Worm (Caenorhabditis elegans) whole organism, L2 larva: ENCODE data around the gene F22E5.23.
"Not testable (repeated sequence)": the region's sequence is repeated elsewhere in the genome, so short reads cannot be mapped to it uniquely, and the experiment has no call there.

Experiments used
- F13H6.1 ChIP-seq: sonication (generic microtip); optimal IDR thresholded peaks from 2 replicates; lab custom pipeline; 2016; ENCODE audit warnings: missing genetic modification characterization, missing compliant biosample characterization
- alr-1 ChIP-seq: fragments of 150-350 bp; optimal IDR thresholded peaks from 2 replicates; lab custom pipeline; 2014; ENCODE audit warnings: missing biosample characterization, missing genetic modification characterization
- aly-2 ChIP-seq: fragments of 150-350 bp; optimal IDR thresholded peaks from 2 replicates; lab custom pipeline; 2014; ENCODE audit warnings: missing biosample characterization, missing genetic modification characterization
- ama-1 ChIP-seq: fragments of 150-350 bp; optimal IDR thresholded peaks from 2 replicates; lab custom pipeline; 2018; ENCODE audit warnings: inconsistent platforms
- blmp-1 ChIP-seq: sonication (generic microtip); optimal IDR thresholded peaks from 2 replicates; lab custom pipeline; 2017; ENCODE audit warnings: missing genetic modification characterization, mild to moderate bottlenecking, missing compliant biosample characterization, antibody characterized with exemption, moderate library complexity; ENCODE audit not compliant: insufficient read depth
- ceh-82 ChIP-seq: fragments of 150-350 bp; optimal IDR thresholded peaks from 2 replicates; lab custom pipeline; 2014; ENCODE audit warnings: missing biosample characterization, missing genetic modification characterization
- crh-2 ChIP-seq: sonication (generic microtip); optimal IDR thresholded peaks from 2 replicates; lab custom pipeline; 2017; ENCODE audit warnings: missing biosample characterization, missing genetic modification characterization
- dmd-4 ChIP-seq: sonication (generic microtip); optimal IDR thresholded peaks from 2 replicates; lab custom pipeline; 2017; ENCODE audit warnings: missing biosample characterization, missing genetic modification characterization
- egl-27 ChIP-seq: sonication (generic microtip); optimal IDR thresholded peaks from 3 replicates; lab custom pipeline; 2017; ENCODE audit warnings: missing biosample characterization, missing genetic modification reagents, missing genetic modification characterization
- elt-3 ChIP-seq: sonication (generic microtip); optimal IDR thresholded peaks from 2 replicates; lab custom pipeline; 2017; ENCODE audit warnings: missing biosample characterization, missing genetic modification characterization
- gmeb-1 ChIP-seq: fragments of 150-350 bp; optimal IDR thresholded peaks from 2 replicates; lab custom pipeline; 2014; ENCODE audit warnings: missing biosample characterization, missing genetic modification characterization
- lin-11 ChIP-seq: fragments of 150-350 bp; sonication (generic microtip); optimal IDR thresholded peaks from 2 replicates; lab custom pipeline; 2014; ENCODE audit warnings: missing biosample characterization, missing genetic modification characterization, inconsistent platforms, mixed read lengths
- lin-13 ChIP-seq: fragments of 150-350 bp; optimal IDR thresholded peaks from 2 replicates; lab custom pipeline; 2014; ENCODE audit warnings: missing biosample characterization, missing genetic modification reagents, missing genetic modification characterization
- lsy-2 ChIP-seq, 2 experiments: fragments of 150-350 bp in 1 of 2; sonication (generic microtip) in 1 of 2; optimal IDR thresholded peaks; 2 replicates each; lab custom pipeline; 2014 to 2017; ENCODE audit warnings: missing biosample characterization in 2 of 2, missing genetic modification characterization in 2 of 2
- nhr-11 ChIP-seq: fragments of 150-350 bp; optimal IDR thresholded peaks from 2 replicates; lab custom pipeline; 2014; ENCODE audit warnings: missing biosample characterization, missing genetic modification characterization
- nhr-129 ChIP-seq: fragments of 150-350 bp; optimal IDR thresholded peaks from 2 replicates; lab custom pipeline; 2014; ENCODE audit warnings: missing biosample characterization, missing genetic modification characterization
- nhr-23 ChIP-seq: fragments of 150-350 bp; optimal IDR thresholded peaks from 2 replicates; lab custom pipeline; 2014; ENCODE audit warnings: missing biosample characterization, missing genetic modification reagents, missing genetic modification characterization
- nhr-237 ChIP-seq: fragments of 150-350 bp; optimal IDR thresholded peaks from 2 replicates; lab custom pipeline; 2014; ENCODE audit warnings: missing biosample characterization, missing genetic modification characterization
- nhr-25 ChIP-seq: fragments of 150-350 bp; sonication (generic microtip); optimal IDR thresholded peaks from 3 replicates; lab custom pipeline; 2014; ENCODE audit warnings: missing biosample characterization, missing genetic modification characterization
- nhr-6 ChIP-seq: fragments of 150-350 bp; optimal IDR thresholded peaks from 2 replicates; lab custom pipeline; 2014; ENCODE audit warnings: missing biosample characterization, missing genetic modification characterization
- sem-4 ChIP-seq: fragments of 150-350 bp; optimal IDR thresholded peaks from 2 replicates; lab custom pipeline; 2014; ENCODE audit warnings: missing biosample characterization, missing genetic modification reagents, missing genetic modification characterization
- skn-1 ChIP-seq: sonication (generic microtip); optimal IDR thresholded peaks from 2 replicates; lab custom pipeline; 2017; ENCODE audit warnings: missing biosample characterization, missing genetic modification characterization
- sma-9 ChIP-seq, 2 experiments: fragments of 150-350 bp in 1 of 2; sonication (generic microtip) in 1 of 2; optimal IDR thresholded peaks; 2 replicates each; lab custom pipeline; 2014 to 2016; ENCODE audit warnings: missing genetic modification characterization in 2 of 2, mild to moderate bottlenecking in 1 of 2, missing biosample characterization in 1 of 2, missing compliant biosample characterization in 1 of 2, missing genetic modification reagents in 1 of 2, moderate library complexity in 1 of 2
- snpc-4 ChIP-seq: fragments of 150-350 bp; optimal IDR thresholded peaks from 2 replicates; lab custom pipeline; 2014; ENCODE audit warnings: missing biosample characterization, missing genetic modification characterization
- unc-39 ChIP-seq: fragments of 150-350 bp; optimal IDR thresholded peaks from 2 replicates; lab custom pipeline; 2014; ENCODE audit warnings: missing biosample characterization, missing genetic modification characterization
- unc-55 ChIP-seq: fragments of 150-350 bp; sonication (generic microtip); optimal IDR thresholded peaks from 3 replicates; lab custom pipeline; 2014; ENCODE audit warnings: missing biosample characterization, missing genetic modification reagents, missing genetic modification characterization
- ztf-1 ChIP-seq: fragments of 200-800 bp; sonication (Bioruptor generic); conservative IDR thresholded peaks from 2 replicates; pipeline ENCODE4 v1.3.6; 2022; ENCODE audit warnings: missing genetic modification characterization, missing compliant biosample characterization
- ztf-11 ChIP-seq: sonication (generic microtip); optimal IDR thresholded peaks from 2 replicates; lab custom pipeline; 2017; ENCODE audit warnings: missing biosample characterization, missing genetic modification characterization
- ztf-4 ChIP-seq: fragments of 150-350 bp; optimal IDR thresholded peaks from 2 replicates; lab custom pipeline; 2014; ENCODE audit warnings: missing biosample characterization, missing genetic modification characterization

The F22E5.23 gene

DNA sequence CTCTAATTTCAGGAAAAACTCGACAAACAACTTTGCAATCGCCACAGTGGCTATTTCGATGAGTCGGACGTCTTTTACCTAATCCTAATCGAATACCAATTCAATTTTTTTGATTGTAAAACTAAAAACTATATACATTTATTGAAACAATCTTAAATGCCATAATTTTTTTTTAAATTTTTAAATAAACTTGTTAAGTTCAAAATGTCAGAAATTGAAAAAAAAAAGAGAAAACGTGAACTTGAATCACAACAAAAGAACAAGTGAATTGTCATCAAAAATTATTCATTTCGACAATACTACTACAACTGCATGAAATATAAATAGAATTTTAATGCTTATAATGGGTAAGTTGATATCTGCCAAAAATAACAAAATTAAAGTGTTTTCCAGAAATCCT lies 28.8 kb upstream of the F22E5.23 start, which contains the start of gene D2062.13:
D2062.13 (plus strand) TSS at position 301 of the 400 bp plus-strand sequence.
- not testable (repeated sequence) for TF ChIP-seq aly-2 (tag; lab: Kevin White, UChicago); egl-27 (tag; lab: Kevin White, UChicago); lin-13 (GFP tag; lab: Kevin White, UChicago)

DNA sequence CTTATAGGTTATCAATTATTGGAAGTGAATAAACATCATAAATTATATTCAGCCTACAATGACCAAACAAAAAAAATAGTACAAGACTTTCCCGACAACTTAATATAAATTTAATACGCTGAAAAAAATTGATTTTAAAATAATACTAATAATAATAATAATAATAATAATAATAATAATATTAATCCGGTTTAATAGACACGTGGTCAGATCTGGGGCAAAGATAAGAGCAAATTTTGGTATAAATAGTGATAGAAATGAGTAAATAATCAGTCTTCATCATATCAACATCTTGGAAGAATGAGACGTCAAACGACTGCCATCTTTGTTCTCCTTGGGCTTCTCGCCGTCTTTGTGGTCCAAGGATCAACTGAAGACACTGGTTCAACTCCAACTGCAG lies 24.4 kb upstream of the F22E5.23 start, which contains the start of gene msrp-5:
msrp-5 (plus strand) TSS at position 301 of the 400 bp plus-strand sequence.
- not testable (repeated sequence) for TF ChIP-seq ztf-11 (tag; lab: Kevin White, UChicago); gmeb-1; nhr-11 (tag; lab: Kevin White, UChicago)

DNA sequence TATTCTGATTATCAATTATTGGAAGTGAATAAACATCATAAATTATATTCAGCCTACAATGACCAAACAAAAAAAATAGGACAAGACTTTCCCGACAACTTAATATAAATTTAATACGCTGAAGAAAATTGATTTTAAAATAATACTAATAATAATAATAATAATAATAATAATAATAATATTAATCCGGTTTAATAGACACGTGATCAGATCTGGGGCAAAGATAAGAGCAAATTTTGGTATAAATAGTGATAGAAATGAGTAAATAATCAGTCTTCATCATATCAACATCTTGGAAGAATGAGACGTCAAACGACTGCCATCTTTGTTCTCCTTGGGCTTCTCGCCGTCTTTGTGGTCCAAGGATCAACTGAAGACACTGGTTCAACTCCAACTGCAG lies 21.9 kb upstream of the F22E5.23 start, which contains the start of gene msrp-6:
msrp-6 (plus strand) TSS at position 301 of the 400 bp plus-strand sequence.
- TF ChIP-seq sem-4, ztf-4, ceh-82 (tag; lab: Kevin White, UChicago): not testable (repeated sequence)

DNA sequence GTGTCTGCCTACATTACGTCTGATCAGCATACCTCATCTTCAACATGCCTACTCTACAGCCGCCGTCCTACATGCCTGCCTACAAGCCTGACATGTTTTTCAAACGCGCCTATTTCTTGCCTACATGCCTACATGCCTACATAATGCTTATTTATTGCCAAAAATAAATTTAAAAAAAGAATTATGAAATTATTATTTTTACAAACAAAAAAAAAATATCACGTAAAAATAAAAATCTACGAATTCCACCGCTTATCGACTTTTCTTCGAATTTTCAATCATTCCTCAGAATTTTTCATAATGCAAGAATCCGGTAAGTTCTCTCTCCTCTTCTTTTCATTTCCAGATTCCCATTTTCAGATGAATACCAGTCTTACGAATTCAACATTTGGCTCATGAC lies 18.6 kb upstream of the F22E5.23 start, which contains the start of gene D2062.5:
D2062.5 (plus strand) TSS at position 301 of the 400 bp plus-strand sequence.
- no peak for TF ChIP-seq nhr-237
- TF ChIP-seq nhr-23 (tag; lab: Kevin White, UChicago) = no peak

DNA sequence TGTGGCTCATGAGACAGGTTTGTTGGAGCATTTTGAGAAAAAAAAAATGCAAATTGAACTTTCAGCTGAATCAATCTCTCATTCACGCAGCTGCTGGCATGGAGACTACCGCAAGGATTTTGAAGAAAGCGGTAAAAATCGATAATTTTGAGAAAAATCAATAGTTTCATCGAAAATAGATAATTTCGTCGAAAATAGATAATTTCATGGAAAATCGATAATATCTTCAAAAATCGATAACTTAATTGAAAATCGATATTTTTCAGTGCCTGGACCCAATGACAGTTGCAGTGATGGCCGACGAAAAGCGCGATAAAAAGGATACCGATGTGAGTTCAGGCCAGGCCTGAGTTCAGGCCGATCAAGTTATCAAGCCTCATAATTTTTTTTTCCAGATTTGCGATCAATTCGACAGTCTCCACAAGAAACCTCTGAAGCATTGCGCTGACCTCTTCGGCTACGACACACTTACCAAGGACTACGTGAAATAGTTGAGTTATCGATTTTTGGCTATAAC lies 18.1 kb upstream of the F22E5.23 start, which contains the start of gene D2062.4:
D2062.4 (plus strand) TSS at position 467 of the 517 bp plus-strand sequence.
- TF ChIP-seq nhr-6; egl-27 (tag; lab: Kevin White, UChicago); nhr-25 (tag; lab: Kevin White, UChicago): not testable (repeated sequence)

DNA sequence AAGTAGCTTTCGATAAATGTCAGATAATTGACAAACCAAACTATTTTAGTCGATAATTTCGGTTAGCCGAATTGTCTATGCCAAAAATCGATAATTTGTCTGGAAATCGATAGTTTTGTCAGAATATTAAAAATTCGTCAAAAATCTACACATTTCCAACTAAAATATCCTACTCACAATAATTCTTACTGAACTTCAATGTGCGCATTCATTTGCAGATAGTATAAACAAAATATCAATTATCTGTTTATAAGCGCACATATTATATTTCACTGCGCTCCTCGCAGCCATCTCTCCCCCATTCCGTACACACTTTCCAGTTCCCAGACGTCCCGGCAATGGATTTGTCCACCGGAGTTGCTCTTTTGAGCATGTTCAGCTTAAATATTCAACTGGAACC lies 16.3 kb upstream of the F22E5.23 start, which contains the start of gene lgc-28:
lgc-28 (plus strand) TSS at position 301 of the 400 bp plus-strand sequence.
- no peak for TF ChIP-seq lsy-2 (tag; optimal IDR thresholded peaks at IDR 0.05; lab: Kevin White, UChicago)
- no peak for TF ChIP-seq unc-39 (tag; lab: Kevin White, UChicago)
- TF ChIP-seq lin-13 (GFP tag; lab: Kevin White, UChicago) = no peak
- no peak for TF ChIP-seq ama-1 (lab: Kevin White, UChicago)
- TF ChIP-seq dmd-4 (tag; lab: Kevin White, UChicago) = no peak
- no peak for TF ChIP-seq egl-27 (tag; lab: Kevin White, UChicago)
- no peak for TF ChIP-seq alr-1 (tag; lab: Kevin White, UChicago)
- no peak for TF ChIP-seq sem-4 (tag; lab: Kevin White, UChicago)
- TF ChIP-seq F13H6.1 (tag; lab: Kevin White, UChicago) = no peak
- no peak for TF ChIP-seq snpc-4
- TF ChIP-seq nhr-25 (tag; lab: Kevin White, UChicago) = no peak
- TF ChIP-seq lin-11 = no peak
- TF ChIP-seq ztf-1 (GFP tag; lab: Robert Waterston, UW) = no peak
- TF ChIP-seq blmp-1 (tag; lab: Kevin White, UChicago) = no peak
- TF ChIP-seq nhr-237 = no peak
- TF ChIP-seq ztf-4 (tag; lab: Kevin White, UChicago) = no peak
- no peak for TF ChIP-seq skn-1 (tag; lab: Kevin White, UChicago)
- no peak for TF ChIP-seq sma-9 (GFP tag; optimal IDR thresholded peaks at IDR 0.05; lab: Kevin White, UChicago)
- no peak for TF ChIP-seq sma-9 (tag; optimal IDR thresholded peaks at IDR 0.05; lab: Kevin White, UChicago)
- TF ChIP-seq nhr-6 = no peak
- TF ChIP-seq unc-55 (GFP tag; lab: Kevin White, UChicago) = no peak
- TF ChIP-seq, all 48 proteins: peak for 0

DNA sequence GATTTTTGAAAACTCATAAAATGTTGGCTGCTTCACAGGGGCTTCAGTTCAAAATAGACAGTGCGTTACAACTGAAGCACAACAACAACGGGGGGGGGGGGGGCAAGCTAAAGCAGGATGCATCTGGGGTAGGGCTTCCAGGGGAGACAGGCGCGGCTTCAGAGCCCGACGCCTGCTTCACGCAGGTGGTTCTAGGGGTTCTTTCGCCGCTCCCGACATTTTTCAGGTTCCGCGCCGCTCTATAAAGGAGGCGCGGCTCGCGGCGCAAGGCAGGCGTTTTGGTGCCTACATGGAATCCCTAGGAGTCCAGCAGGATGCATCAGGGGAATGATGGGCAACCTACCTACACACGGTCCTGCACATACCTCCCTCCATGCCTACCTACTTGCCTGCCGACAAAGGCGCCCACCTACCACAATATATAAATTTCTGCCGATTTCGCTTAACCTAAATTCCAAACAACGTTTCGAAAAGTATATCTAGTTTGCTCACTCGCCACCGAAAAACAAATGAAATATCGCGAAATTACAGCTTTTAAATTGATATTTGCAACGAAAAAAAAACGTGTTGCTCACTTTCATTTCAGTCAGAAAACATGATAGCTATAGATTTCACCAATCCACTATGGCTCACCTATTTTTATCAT lies 13.8 kb upstream of the F22E5.23 start, which contains the start of gene sri-71:
sri-71 (plus strand) TSS at position 596 of the 646 bp plus-strand sequence.
- no peak for TF ChIP-seq nhr-25 (tag; lab: Kevin White, UChicago)
- no peak for TF ChIP-seq crh-2 (tag; lab: Kevin White, UChicago)
- TF ChIP-seq dmd-4 (tag; lab: Kevin White, UChicago) = no peak
- no peak for TF ChIP-seq ztf-1 (GFP tag; lab: Robert Waterston, UW)
- TF ChIP-seq nhr-129 (tag; lab: Kevin White, UChicago) = no peak
- TF ChIP-seq elt-3 (tag; lab: Kevin White, UChicago) = no peak
- TF ChIP-seq ceh-82 (tag; lab: Kevin White, UChicago) = no peak
- TF ChIP-seq aly-2 (tag; lab: Kevin White, UChicago) = no peak
- TF ChIP-seq, all 48 proteins: peak for 0
